Comparison of ENCODE assay signal across 1 fruit fly cellular context in the genomic region with DNA sequence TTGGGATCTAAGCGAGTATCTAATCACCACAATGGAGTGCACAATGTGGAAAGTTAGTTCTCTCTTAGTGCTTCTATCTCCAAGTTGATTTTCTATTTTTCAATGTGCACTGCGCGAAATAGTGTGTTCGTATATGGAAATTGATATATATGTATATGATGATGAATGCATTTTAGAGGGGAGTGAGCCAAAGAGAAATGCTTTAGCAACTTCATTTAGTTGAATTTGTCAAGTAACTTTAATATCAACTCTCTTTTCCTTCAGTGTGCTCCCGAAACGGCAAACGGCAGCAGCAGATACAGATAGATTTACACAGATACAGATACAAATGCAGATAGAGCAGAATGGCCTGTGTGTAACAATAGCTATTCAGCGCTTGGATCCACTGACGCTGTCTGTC.
TF ChIP-seq lines count a peak whose summit lies in the region.

No protein-coding gene starts in this region.

TF ChIP-seq in whole organism, embryonic, 481 proteins besides CTCF, POLR2A, EP300 and RAD21 (continued from another document and continues in another):
- TF ChIP-seq Usf (GFP tag; optimal IDR thresholded peaks at IDR 0.05; lab: Kevin White, UChicago) (peak; percentile 11), sens (GFP tag; lab: Kevin White, UChicago) (peak; percentile 93), CG2202 (tag; optimal IDR thresholded peaks at IDR 0.05; lab: Kevin White, UChicago) (peak; percentile 46), pfk (GFP tag; optimal IDR thresholded peaks at IDR 0.05; lab: Kevin White, UChicago) (no peak), shn (GFP tag; optimal IDR thresholded peaks at IDR 0.05; lab: Kevin White, UChicago) (peak; percentile 12), knrl (GFP tag; IDR thresholded peaks at IDR 0.05; lab: Robert Waterston, UW; ENCODE audit: partially characterized antibody) (no peak), Atf6 (GFP tag; IDR thresholded peaks at IDR 0.05; lab: Robert Waterston, UW) (peak; percentile 36; the same call in 1 of the 2 replicates), pros (GFP tag; optimal IDR thresholded peaks at IDR 0.05; lab: Kevin White, UChicago) (no peak), tx (GFP tag; optimal IDR thresholded peaks at IDR 0.05; lab: Kevin White, UChicago) (peak; percentile 41), CG16815 (GFP tag; optimal IDR thresholded peaks at IDR 0.05; lab: Kevin White, UChicago) (peak; percentile 47), CG17568 (GFP tag; optimal IDR thresholded peaks at IDR 0.05; lab: Kevin White, UChicago) (peak; percentile 56), ham (GFP tag; IDR thresholded peaks at IDR 0.05; lab: Robert Waterston, UW) (no peak), jigr1 (GFP tag; IDR thresholded peaks at IDR 0.05; lab: Robert Waterston, UW) (no peak), Chrac-16 (GFP tag; optimal IDR thresholded peaks at IDR 0.05; lab: Kevin White, UChicago) (peak; percentile 71), croc (GFP tag; conservative IDR thresholded peaks at IDR 0.05; lab: Robert Waterston, UW) (peak; percentile 55; the same call in 2 of the 3 replicates), bcd (GFP tag; optimal IDR thresholded peaks at IDR 0.05; lab: Kevin White, UChicago) (peak; percentile 58), p53 (GFP tag; optimal IDR thresholded peaks at IDR 0.05; lab: Kevin White, UChicago) (no peak), tap (tag; optimal IDR thresholded peaks at IDR 0.05; lab: Kevin White, UChicago) (peak; percentile 50), CG11456 (GFP tag; IDR thresholded peaks at IDR 0.05; lab: Robert Waterston, UW) (0 out of 3 replicates have a peak, but pooled peaks have one; percentile 48), fd3F (GFP tag; optimal IDR thresholded peaks at IDR 0.05; lab: Kevin White, UChicago) (peak; percentile 7), dysf (GFP tag; IDR thresholded peaks at IDR 0.05; lab: Robert Waterston, UW) (peak; percentile 62; the same call in 2 of the 3 replicates), NfI (GFP tag; optimal IDR thresholded peaks at IDR 0.05; lab: Kevin White, UChicago) (peak; percentile 32), CG13123 (GFP tag; optimal IDR thresholded peaks at IDR 0.05; lab: Kevin White, UChicago) (peak; percentile 23), Drgx (GFP tag; IDR thresholded peaks at IDR 0.05; lab: Robert Waterston, UW) (peak; percentile 87), Vsx1 (GFP tag; optimal IDR thresholded peaks at IDR 0.05; lab: Kevin White, UChicago) (no peak), Hr3 (GFP tag; optimal IDR thresholded peaks at IDR 0.05; lab: Kevin White, UChicago) (peak; percentile 63), chm (GFP tag; IDR thresholded peaks at IDR 0.05; lab: Robert Waterston, UW) (no peak), Six4 (GFP tag; optimal IDR thresholded peaks at IDR 0.05; lab: Kevin White, UChicago) (peak; percentile 16), Ada2b (GFP tag; IDR thresholded peaks at IDR 0.05; lab: Robert Waterston, UW) (no peak), Atf3 (GFP tag; optimal IDR thresholded peaks at IDR 0.05; lab: Kevin White, UChicago) (peak; percentile 52), CG11695 (GFP tag; IDR thresholded peaks at IDR 0.05; lab: Robert Waterston, UW) (peak; percentile 56; the same call in 1 of the 3 replicates), Stat92E (GFP tag; optimal IDR thresholded peaks at IDR 0.05; lab: Kevin White, UChicago) (no peak), onecut (GFP tag; IDR thresholded peaks at IDR 0.05; lab: Robert Waterston, UW) (no peak), CG10366 (GFP tag; IDR thresholded peaks at IDR 0.05; lab: Robert Waterston, UW) (peak; percentile 44), bowl (GFP tag; IDR thresholded peaks at IDR 0.05; lab: Robert Waterston, UW) (peak; percentile 57; the same call in 1 of the 2 replicates), CG3995 (GFP tag; optimal IDR thresholded peaks at IDR 0.05; lab: Kevin White, UChicago) (no peak), CG4820 (GFP tag; optimal IDR thresholded peaks at IDR 0.05; lab: Kevin White, UChicago) (no peak), gt (GFP tag; IDR thresholded peaks at IDR 0.05; lab: Robert Waterston, UW) (peak; percentile 27; the same call in 1 of the 2 replicates), CG3838 (GFP tag; optimal IDR thresholded peaks at IDR 0.05; lab: Kevin White, UChicago) (no peak), CG10267 (tag; optimal IDR thresholded peaks at IDR 0.05; lab: Kevin White, UChicago) (peak; percentile 59), pzg (GFP tag; optimal IDR thresholded peaks at IDR 0.05; lab: Kevin White, UChicago) (no peak), CG2129 (GFP tag; IDR thresholded peaks at IDR 0.05; lab: Robert Waterston, UW; ENCODE audit: partially characterized antibody) (no peak), nau (GFP tag; optimal IDR thresholded peaks at IDR 0.05; lab: Kevin White, UChicago) (no peak), en (GFP tag; optimal IDR thresholded peaks at IDR 0.05; lab: Kevin White, UChicago) (peak; percentile 18), CG2889 (GFP tag; IDR thresholded peaks at IDR 0.05; lab: Robert Waterston, UW) (no peak), CG10979 (tag; optimal IDR thresholded peaks at IDR 0.05; lab: Kevin White, UChicago) (no peak), CG15269 (tag; optimal IDR thresholded peaks at IDR 0.05; lab: Kevin White, UChicago) (peak; percentile 63), Lhr (GFP tag; optimal IDR thresholded peaks at IDR 0.05; lab: Kevin White, UChicago) (peak; percentile 17), sc (optimal IDR thresholded peaks at IDR 0.05; lab: Kevin White, UChicago) (no peak), sc (GFP tag; optimal IDR thresholded peaks at IDR 0.05; lab: Kevin White, UChicago) (peak; percentile 67), Ptx1 (GFP tag; IDR thresholded peaks at IDR 0.05; lab: Robert Waterston, UW) (peak; percentile 66), Fer1 (GFP tag; optimal IDR thresholded peaks at IDR 0.05; lab: Kevin White, UChicago) (no peak), rib (GFP tag; IDR thresholded peaks at IDR 0.05; lab: Robert Waterston, UW) (no peak), tgo (GFP tag; IDR thresholded peaks at IDR 0.05; lab: Robert Waterston, UW) (peak; percentile 64), Antp (GFP tag; optimal IDR thresholded peaks at IDR 0.05; lab: Kevin White, UChicago) (peak; percentile 37), dmrt99B (tag; optimal IDR thresholded peaks at IDR 0.05; lab: Kevin White, UChicago) (peak; percentile 62), ato (GFP tag; IDR thresholded peaks at IDR 0.05; lab: Robert Waterston, UW; ENCODE audit: partially characterized antibody) (no peak), bab2 (GFP tag; optimal IDR thresholded peaks at IDR 0.05; lab: Kevin White, UChicago) (peak; percentile 69), ara (GFP tag; IDR thresholded peaks at IDR 0.05; lab: Robert Waterston, UW) (peak; percentile 74), Spps (tag; optimal IDR thresholded peaks at IDR 0.05; lab: Kevin White, UChicago) (peak; percentile 0), tup (GFP tag; optimal IDR thresholded peaks at IDR 0.05; lab: Kevin White, UChicago) (no peak), CG12155 (GFP tag; optimal IDR thresholded peaks at IDR 0.05; lab: Kevin White, UChicago) (peak; percentile 46), toy (GFP tag; IDR thresholded peaks at IDR 0.05; lab: Robert Waterston, UW) (no peak), Myb (GFP tag; optimal IDR thresholded peaks at IDR 0.05; lab: Kevin White, UChicago) (no peak), Taf1 (GFP tag; IDR thresholded peaks at IDR 0.05; lab: Robert Waterston, UW) (no peak), az2 (GFP tag; optimal IDR thresholded peaks at IDR 0.05; lab: Kevin White, UChicago) (peak; percentile 65), vnd (GFP tag; IDR thresholded peaks at IDR 0.05; lab: Robert Waterston, UW; ENCODE audit: partially characterized antibody) (no peak), CG8281 (tag; optimal IDR thresholded peaks at IDR 0.05; lab: Kevin White, UChicago) (no peak), CG9817 (tag; optimal IDR thresholded peaks at IDR 0.05; lab: Kevin White, UChicago) (peak; percentile 39), aop (GFP tag; IDR thresholded peaks at IDR 0.05; lab: Robert Waterston, UW) (peak; percentile 43; the same call in 1 of the 2 replicates), sob (GFP tag; IDR thresholded peaks at IDR 0.05; lab: Robert Waterston, UW) (peak; percentile 55; the same call in 1 of the 2 replicates), B-H1 (GFP tag; IDR thresholded peaks at IDR 0.05; lab: Robert Waterston, UW) (peak; percentile 36; the same call in 2 of the 3 replicates), CG7928 (GFP tag; optimal IDR thresholded peaks at IDR 0.05; lab: Kevin White, UChicago) (no peak), Mad (GFP tag; optimal IDR thresholded peaks at IDR 0.05; lab: Kevin White, UChicago) (peak; percentile 39), grn (GFP tag; optimal IDR thresholded peaks at IDR 0.05; lab: Kevin White, UChicago) (peak; percentile 7), CG8388 (GFP tag; optimal IDR thresholded peaks at IDR 0.05; lab: Kevin White, UChicago) (peak; percentile 62), D (optimal IDR thresholded peaks at IDR 0.05; lab: Kevin White, UChicago) (no peak), D (GFP tag; optimal IDR thresholded peaks at IDR 0.05; lab: Kevin White, UChicago) (no peak), CG12219 (GFP tag; optimal IDR thresholded peaks at IDR 0.05; lab: Kevin White, UChicago) (peak; percentile 64), Dip3 (GFP tag; optimal IDR thresholded peaks at IDR 0.05; lab: Kevin White, UChicago) (peak; percentile 25), CG32532 (GFP tag; IDR thresholded peaks at IDR 0.05; lab: Robert Waterston, UW) (peak; percentile 49; the same call in 1 of the 2 replicates), nerfin-1 (tag; optimal IDR thresholded peaks at IDR 0.05; lab: Kevin White, UChicago) (peak; percentile 21), Hmr (GFP tag; optimal IDR thresholded peaks at IDR 0.05; lab: Kevin White, UChicago) (peak; percentile 7), CG30431 (GFP tag; optimal IDR thresholded peaks at IDR 0.05; lab: Kevin White, UChicago) (peak; percentile 52), ewg (GFP tag; optimal IDR thresholded peaks at IDR 0.05; lab: Kevin White, UChicago) (peak; percentile 57), Blimp-1 (GFP tag; optimal IDR thresholded peaks at IDR 0.05; lab: Kevin White, UChicago) (peak; percentile 4), schlank (tag; optimal IDR thresholded peaks at IDR 0.05; lab: Kevin White, UChicago) (no peak), bbx (GFP tag; IDR thresholded peaks at IDR 0.05; lab: Robert Waterston, UW; ENCODE audit: partially characterized antibody) (no peak), CG43689 (GFP tag; IDR thresholded peaks at IDR 0.05; lab: Robert Waterston, UW) (0 out of 2 replicates have a peak, but pooled peaks have one; percentile 50), CrebB (tag; optimal IDR thresholded peaks at IDR 0.05; lab: Kevin White, UChicago) (peak; percentile 12), sens-2 (GFP tag; IDR thresholded peaks at IDR 0.05; lab: Robert Waterston, UW) (peak; percentile 53; the same call in 1 of the 2 replicates), Hr78 (GFP tag; optimal IDR thresholded peaks at IDR 0.05; lab: Kevin White, UChicago) (peak in 1 of 2 experiments; percentile 10), NK7.1 (GFP tag; optimal IDR thresholded peaks at IDR 0.05; lab: Kevin White, UChicago) (peak; percentile 14), pum (GFP tag; optimal IDR thresholded peaks at IDR 0.05; lab: Kevin White, UChicago) (peak; percentile 46), Hsf (GFP tag; optimal IDR thresholded peaks at IDR 0.05; lab: Kevin White, UChicago) (peak; percentile 69), CG3163 (GFP tag; optimal IDR thresholded peaks at IDR 0.05; lab: Kevin White, UChicago) (no peak), CG18011 (GFP tag; optimal IDR thresholded peaks at IDR 0.05; lab: Kevin White, UChicago) (no peak), CG6254 (GFP tag; optimal IDR thresholded peaks at IDR 0.05; lab: Kevin White, UChicago) (peak; percentile 30), oc (tag; optimal IDR thresholded peaks at IDR 0.05; lab: Kevin White, UChicago) (peak; percentile 59), pita (GFP tag; optimal IDR thresholded peaks at IDR 0.05; lab: Kevin White, UChicago) (no peak), CG12744 (GFP tag; optimal IDR thresholded peaks at IDR 0.05; lab: Kevin White, UChicago) (peak; percentile 48), corto (GFP tag; optimal IDR thresholded peaks at IDR 0.05; lab: Kevin White, UChicago) (no peak), al (GFP tag; IDR thresholded peaks at IDR 0.05; lab: Robert Waterston, UW) (no peak), CG9876 (GFP tag; optimal IDR thresholded peaks at IDR 0.05; lab: Kevin White, UChicago) (peak; percentile 19), br (optimal IDR thresholded peaks at IDR 0.05; lab: Kevin White, UChicago) (no peak), ken (GFP tag; IDR thresholded peaks at IDR 0.05; lab: Robert Waterston, UW) (peak; percentile 64; the same call in 2 of the 3 replicates), CG12391 (tag; optimal IDR thresholded peaks at IDR 0.05; lab: Kevin White, UChicago) (peak; percentile 78), sim (GFP tag; IDR thresholded peaks at IDR 0.05; lab: Robert Waterston, UW) (peak; percentile 70; the same call in 1 of the 2 replicates), zfh2 (GFP tag; optimal IDR thresholded peaks at IDR 0.05; lab: Kevin White, UChicago) (no peak), dpn (GFP tag; optimal IDR thresholded peaks at IDR 0.05; lab: Kevin White, UChicago) (peak in 1 of 2 experiments; percentile 71), Doc3 (GFP tag; IDR thresholded peaks at IDR 0.05; lab: Robert Waterston, UW; ENCODE audit: partially characterized antibody) (no peak), slou (GFP tag; optimal IDR thresholded peaks at IDR 0.05; lab: Kevin White, UChicago) (no peak), CG17802 (tag; optimal IDR thresholded peaks at IDR 0.05; lab: Kevin White, UChicago) (peak; percentile 22), Optix (GFP tag; IDR thresholded peaks at IDR 0.05; lab: Robert Waterston, UW) (peak; percentile 65; the same call in 2 of the 3 replicates), Gsc (GFP tag; IDR thresholded peaks at IDR 0.05; lab: Robert Waterston, UW) (no peak), GATAe (GFP tag; conservative IDR thresholded peaks at IDR 0.05; lab: Robert Waterston, UW) (0 out of 2 replicates have a peak, but pooled peaks have one; percentile 30), maf-S (GFP tag; optimal IDR thresholded peaks at IDR 0.05; lab: Kevin White, UChicago) (peak; percentile 3), CG4617 (GFP tag; optimal IDR thresholded peaks at IDR 0.05; lab: Kevin White, UChicago; ENCODE audit: borderline replicate concordance) (peak; percentile 16), zen2 (GFP tag; IDR thresholded peaks at IDR 0.05; lab: Robert Waterston, UW; ENCODE audit: partially characterized antibody) (no peak), vvl (GFP tag; IDR thresholded peaks at IDR 0.05; lab: Robert Waterston, UW) (peak; percentile 78), Atf-2 (GFP tag; optimal IDR thresholded peaks at IDR 0.05; lab: Kevin White, UChicago) (peak; percentile 47), CG16813 (GFP tag; IDR thresholded peaks at IDR 0.05; lab: Robert Waterston, UW; ENCODE audit: partially characterized antibody) (no peak), Gug (GFP tag; IDR thresholded peaks at IDR 0.05; lab: Robert Waterston, UW) (peak; percentile 44; the same call in 2 of the 4 replicates), ase (GFP tag; IDR thresholded peaks at IDR 0.05; lab: Robert Waterston, UW) (peak; percentile 55; the same call in 2 of the 3 replicates)
